Worm (Caenorhabditis elegans): Measurements from ENCODE around the gene idi-1.

DNA sequence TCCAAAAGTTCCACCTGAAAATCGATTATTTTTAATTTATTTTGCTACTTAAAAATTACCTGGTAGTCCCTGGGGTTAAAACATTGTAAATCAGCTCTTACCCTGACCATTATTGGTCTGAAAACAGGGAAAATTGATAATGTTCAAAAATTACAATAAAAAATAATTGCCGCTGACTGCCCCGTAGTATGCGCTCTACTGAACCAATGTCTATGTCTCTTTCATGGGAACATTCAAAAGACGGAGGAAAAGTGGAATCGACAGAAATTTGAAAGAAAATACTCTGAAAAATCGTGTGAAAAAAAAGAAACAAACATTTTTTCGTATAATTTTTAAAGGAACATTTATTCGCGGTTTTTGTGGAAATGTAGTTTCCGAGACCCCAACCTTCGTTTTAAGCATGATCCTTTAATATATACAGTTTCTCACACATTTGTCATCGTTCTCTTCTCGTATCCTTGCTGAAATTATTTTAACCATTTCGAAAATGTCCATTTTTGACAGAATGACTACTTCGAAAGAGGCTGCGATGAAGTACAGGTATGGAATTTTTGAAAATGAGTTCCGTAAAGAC, 11.3 kb upstream of the idi-1 start, which contains the start of the genes dcr-1 and apc-2:
- no peak for TF ChIP-seq him-1 (tag; optimal IDR thresholded peaks at IDR 0.05)
- no peak for TF ChIP-seq dao-5 (tag; optimal IDR thresholded peaks at IDR 0.05)
- TF ChIP-seq W03F9.2 (tag; optimal IDR thresholded peaks at IDR 0.05): no peak

Measured in whole organism, L4/young adult.